Worm (Caenorhabditis elegans): ENCODE data around the gene F41H10.5.
A peak's percentile ranks its signal among the peaks of the same experiment; 100 is the strongest.

Gene F41H10.5

ce11 chrIV:5391507-5392057 lies 30.9 kb downstream of the F41H10.5 start, which contains the start of the genes htp-1 and ZK616.5:
Gene htp-1 (minus strand): TSS chrIV:5391557.
Gene ZK616.5 (plus strand): TSS chrIV:5391929.
- TF ChIP-seq Y5F2A.4 (GFP tag; optimal IDR thresholded peaks at IDR 0.05) (no peak), nhr-41 (GFP tag; IDR thresholded peaks at IDR 0.05) (no peak), daf-16 (GFP tag; optimal IDR thresholded peaks at IDR 0.05) (no peak), daf-16 (tag; optimal IDR thresholded peaks at IDR 0.05) (no peak), ztf-11 (tag; optimal IDR thresholded peaks at IDR 0.05) (no peak), zfp-3 (GFP tag; conservative IDR thresholded peaks at IDR 0.05) (no peak), lir-3 (tag; optimal IDR thresholded peaks at IDR 0.05) (no peak), nhr-48 (tag; optimal IDR thresholded peaks at IDR 0.05) (no peak), lin-1 (GFP tag; IDR thresholded peaks at IDR 0.05) (no peak), mep-1 (tag; optimal IDR thresholded peaks at IDR 0.05) (no peak), daf-8 (GFP tag; IDR thresholded peaks at IDR 0.05) (no peak), hlh-11 (tag; optimal IDR thresholded peaks at IDR 0.05) (no peak), unc-62 (GFP tag; optimal IDR thresholded peaks at IDR 0.05 in 1 of 2) (no peak), unc-62 (tag; optimal IDR thresholded peaks at IDR 0.05) (no peak), fos-1 (tag; optimal IDR thresholded peaks at IDR 0.05) (no peak), zip-2 (tag; optimal IDR thresholded peaks at IDR 0.05) (no peak), snpc-4 (tag; optimal IDR thresholded peaks at IDR 0.05) (no peak), saeg-2 (GFP tag; IDR thresholded peaks at IDR 0.05) (no peak), hmg-1.1 (GFP tag; IDR thresholded peaks at IDR 0.05) (no peak)

ce11 chrIV:5393566-5393965 lies 32.9 kb downstream of the F41H10.5 start:
- no peak for TF ChIP-seq zag-1 (tag; optimal IDR thresholded peaks at IDR 0.05)
- TF ChIP-seq madf-9 (GFP tag; conservative IDR thresholded peaks at IDR 0.05): no peak
- no peak for TF ChIP-seq lsy-2 (tag; optimal IDR thresholded peaks at IDR 0.05)
- no peak for TF ChIP-seq egl-43 (GFP tag; IDR thresholded peaks at IDR 0.05)
- TF ChIP-seq nhr-6 (tag; optimal IDR thresholded peaks at IDR 0.05): no peak
- no peak for TF ChIP-seq ctbp-1 (GFP tag; IDR thresholded peaks at IDR 0.05)
- no peak for TF ChIP-seq nhr-41 (GFP tag; IDR thresholded peaks at IDR 0.05)
- TF ChIP-seq ama-1 (optimal IDR thresholded peaks at IDR 0.05): peak; percentile 53
- no peak for TF ChIP-seq egl-27 (tag; optimal IDR thresholded peaks at IDR 0.05)
- TF ChIP-seq tag-97 (GFP tag; IDR thresholded peaks at IDR 0.05): no peak
- TF ChIP-seq D1046.2 (GFP tag; IDR thresholded peaks at IDR 0.05): no peak
- no peak for TF ChIP-seq fos-1 (tag; optimal IDR thresholded peaks at IDR 0.05)
- TF ChIP-seq ceh-20 (GFP tag; IDR thresholded peaks at IDR 0.05): no peak
- no peak for TF ChIP-seq ZK337.2 (GFP tag; IDR thresholded peaks at IDR 0.05)
- TF ChIP-seq lin-29 (GFP tag; IDR thresholded peaks at IDR 0.05): no peak
- TF ChIP-seq T20F7.1 (GFP tag; optimal IDR thresholded peaks at IDR 0.05): no peak
- TF ChIP-seq snpc-4 (tag; optimal IDR thresholded peaks at IDR 0.05): no peak
- TF ChIP-seq saeg-2 (GFP tag; IDR thresholded peaks at IDR 0.05): no peak
- TF ChIP-seq jun-1 (tag; optimal IDR thresholded peaks at IDR 0.05): no peak
- TF ChIP-seq nhr-102 (tag; optimal IDR thresholded peaks at IDR 0.05): no peak
- no peak for TF ChIP-seq zip-11 (GFP tag; IDR thresholded peaks at IDR 0.05)
- peak; percentile 21 for TF ChIP-seq mep-1 (tag; optimal IDR thresholded peaks at IDR 0.05)
- TF ChIP-seq nhr-28 (tag; optimal IDR thresholded peaks at IDR 0.05): peak; percentile 39
- TF ChIP-seq ceh-28 (tag; optimal IDR thresholded peaks at IDR 0.05): no peak
- no peak for TF ChIP-seq daf-19 (GFP tag; conservative IDR thresholded peaks at IDR 0.05)
- TF ChIP-seq zip-2 (tag; optimal IDR thresholded peaks at IDR 0.05): no peak
- 0 out of 2 replicates have a peak, but pooled peaks have one; percentile 17 for TF ChIP-seq pha-4 (GFP tag; IDR thresholded peaks at IDR 0.05)
- TF ChIP-seq pha-4 (tag; optimal IDR thresholded peaks at IDR 0.05): no peak
- TF ChIP-seq ztf-11 (tag; optimal IDR thresholded peaks at IDR 0.05): no peak
- TF ChIP-seq lin-39 (tag; optimal IDR thresholded peaks at IDR 0.05): no peak
- no peak for TF ChIP-seq F37D6.2 (tag; optimal IDR thresholded peaks at IDR 0.05)
- no peak for TF ChIP-seq R02D3.7 (tag; optimal IDR thresholded peaks at IDR 0.05)
- TF ChIP-seq unc-62 (GFP tag; optimal IDR thresholded peaks at IDR 0.05 in 1 of 2): no peak
- no peak for TF ChIP-seq unc-62 (tag; optimal IDR thresholded peaks at IDR 0.05)
- no peak for TF ChIP-seq skn-1 (tag; optimal IDR thresholded peaks at IDR 0.05)
- TF ChIP-seq nhr-76 (tag; optimal IDR thresholded peaks at IDR 0.05): no peak
- TF ChIP-seq dpl-1 (GFP tag; optimal IDR thresholded peaks at IDR 0.05): no peak
- no peak for TF ChIP-seq nhr-111 (GFP tag; optimal IDR thresholded peaks at IDR 0.05)
- TF ChIP-seq hif-1 (tag; optimal IDR thresholded peaks at IDR 0.05): no peak
- peak; percentile 71 for TF ChIP-seq dve-1 (tag; optimal IDR thresholded peaks at IDR 0.05; ENCODE audit: insufficient read depth)
- TF ChIP-seq aha-1 (tag): no peak

Data from whole organism, L4 larva.